Fruit fly (Drosophila melanogaster) whole organism, embryonic: ENCODE data around the gene CG32599.

Experiments
- C15 ChIP-seq: fragments of 200-800 bp; sonication (Bioruptor generic); IDR thresholded peaks from 3 replicates; pipeline ENCODE4 v1.3.6; 2022; ENCODE audit warnings: missing biosample characterization, missing genetic modification characterization
- CG8944 ChIP-seq: fragments of 200-800 bp; sonication (Bioruptor generic); optimal IDR thresholded peaks from 3 replicates; lab custom pipeline; 2016; ENCODE audit warnings: missing biosample characterization, missing genetic modification characterization
- CG9727 ChIP-seq: fragments of 200-800 bp; sonication (Bioruptor generic); optimal IDR thresholded peaks from 3 replicates; lab custom pipeline; 2017; ENCODE audit warnings: missing biosample characterization, mild to moderate bottlenecking, missing genetic modification characterization
- Gsc ChIP-seq: fragments of 200-800 bp; sonication (Bioruptor generic); IDR thresholded peaks from 2 replicates; pipeline ENCODE4 v1.3.6; 2022; ENCODE audit warnings: missing biosample characterization, missing genetic modification characterization
- Hey ChIP-seq: fragments of 200-800 bp; sonication (Bioruptor generic); optimal IDR thresholded peaks from 3 replicates; lab custom pipeline; 2018; ENCODE audit warnings: missing biosample characterization, mild to moderate bottlenecking, missing genetic modification characterization
- Hr39 ChIP-seq: fragments of >200 bp; optimal IDR thresholded peaks from 2 replicates; lab custom pipeline; 2017
- Sin3A ChIP-seq: fragments of >200 bp; optimal IDR thresholded peaks from 2 replicates; lab custom pipeline; 2018
- gcm ChIP-seq: fragments of 200-800 bp; sonication (Bioruptor generic); optimal IDR thresholded peaks from 2 replicates; lab custom pipeline; 2019; ENCODE audit warnings: missing biosample characterization, mild to moderate bottlenecking, missing genetic modification characterization, moderate library complexity
- klu ChIP-seq: fragments of 200-800 bp; sonication (Bioruptor generic); IDR thresholded peaks from 2 replicates; pipeline ENCODE4 v1.3.6; 2022; ENCODE audit warnings: missing biosample characterization, missing genetic modification characterization
- pum ChIP-seq: fragments of 200-800 bp; sonication (Bioruptor generic); optimal IDR thresholded peaks from 2 replicates; lab custom pipeline; 2016; ENCODE audit warnings: missing biosample characterization, missing genetic modification characterization

DNA sequence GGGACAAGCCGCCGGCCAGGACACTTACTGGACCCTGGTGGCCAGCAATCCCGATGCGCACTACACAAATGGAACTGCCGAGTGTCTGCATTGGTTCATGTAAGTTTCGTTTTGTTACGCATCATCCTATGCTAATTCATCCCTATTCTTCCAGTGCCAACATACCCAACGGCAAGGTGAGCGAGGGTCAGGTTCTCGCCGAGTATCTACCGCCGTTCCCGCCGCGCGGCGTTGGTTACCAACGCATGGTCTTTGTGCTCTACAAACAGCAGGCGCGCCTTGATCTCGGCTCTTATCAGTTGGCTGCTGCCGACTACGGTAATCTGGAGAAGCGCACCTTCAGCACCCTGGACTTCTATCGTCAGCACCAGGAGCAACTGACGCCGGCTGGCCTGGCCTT, 16.4 kb upstream of the CG32599 start:
- TF ChIP-seq C15 (GFP tag; lab: Robert Waterston, UW): no peak
- no peak for TF ChIP-seq CG9727
- no peak for TF ChIP-seq CG8944 (GFP tag; lab: Kevin White, UChicago)
- TF ChIP-seq klu (GFP tag; lab: Robert Waterston, UW): no peak
- no peak for TF ChIP-seq gcm (GFP tag; lab: Kevin White, UChicago)
- TF ChIP-seq Hey (tag; lab: Kevin White, UChicago): no peak
- TF ChIP-seq Sin3A (lab: Kevin White, UChicago): no peak
- TF ChIP-seq Gsc (GFP tag; lab: Robert Waterston, UW): no peak
- no peak for TF ChIP-seq Hr39 (lab: Kevin White, UChicago)
- TF ChIP-seq pum (GFP tag; lab: Kevin White, UChicago): no peak
